Worm (Caenorhabditis elegans) whole organism, late embryonic: ENCODE results near the gene T21D12.12.

Experiments used
- C38D4.7 ChIP-seq: fragments of 200-800 bp; sonication (Bioruptor generic); optimal IDR thresholded peaks from 2 replicates; lab custom pipeline; 2018; ENCODE audit warnings: mild to moderate bottlenecking, missing genetic modification characterization, moderate library complexity, missing compliant biosample characterization
- F13H6.1 ChIP-seq: sonication (generic microtip); optimal IDR thresholded peaks from 2 replicates; lab custom pipeline; 2016; ENCODE audit warnings: missing genetic modification characterization, missing compliant biosample characterization
- K09A11.1 ChIP-seq: sonication (generic microtip); optimal IDR thresholded peaks from 2 replicates; lab custom pipeline; 2017; ENCODE audit warnings: antibody characterized with exemption, mild to moderate bottlenecking, missing genetic modification characterization, missing compliant biosample characterization; ENCODE audit not compliant: insufficient read depth
- ceh-14 ChIP-seq: sonication (generic microtip); optimal IDR thresholded peaks from 2 replicates; lab custom pipeline; 2016; ENCODE audit warnings: missing genotype, missing genetic modification characterization, missing compliant biosample characterization
- ceh-22 ChIP-seq: sonication (generic microtip); optimal IDR thresholded peaks from 2 replicates; lab custom pipeline; 2017; ENCODE audit warnings: missing biosample characterization, missing genetic modification characterization
- ceh-31 ChIP-seq: sonication (generic microtip); optimal IDR thresholded peaks from 2 replicates; lab custom pipeline; 2016; ENCODE audit warnings: missing genetic modification characterization, missing compliant biosample characterization
- ceh-34 ChIP-seq: sonication (generic microtip); optimal IDR thresholded peaks from 2 replicates; lab custom pipeline; 2016; ENCODE audit warnings: mild to moderate bottlenecking, missing genetic modification characterization, missing compliant biosample characterization
- ceh-45 ChIP-seq: fragments of 200-800 bp; sonication (Bioruptor generic); IDR thresholded peaks from 2 replicates; pipeline ENCODE4 v1.3.6; 2022; ENCODE audit warnings: missing genetic modification reagents, missing genetic modification characterization, missing compliant biosample characterization
- ceh-48 ChIP-seq: sonication (generic microtip); optimal IDR thresholded peaks from 2 replicates; lab custom pipeline; 2016; ENCODE audit warnings: missing genetic modification characterization, inconsistent platforms, missing compliant biosample characterization
- ceh-9 ChIP-seq: sonication (generic microtip); optimal IDR thresholded peaks from 2 replicates; lab custom pipeline; 2016; ENCODE audit warnings: mild to moderate bottlenecking, missing genetic modification characterization, inconsistent platforms, missing compliant biosample characterization
- che-1 ChIP-seq: sonication (generic microtip); optimal IDR thresholded peaks from 2 replicates; lab custom pipeline; 2016; ENCODE audit warnings: mild to moderate bottlenecking, missing genetic modification characterization, missing compliant biosample characterization
- elt-2 ChIP-seq: sonication (generic microtip); optimal IDR thresholded peaks from 2 replicates; lab custom pipeline; 2016; ENCODE audit warnings: missing genetic modification reagents, missing genetic modification characterization, missing compliant biosample characterization
- eyg-1 ChIP-seq: sonication (generic microtip); optimal IDR thresholded peaks from 2 replicates; lab custom pipeline; 2016; ENCODE audit warnings: missing genotype, missing genetic modification characterization, missing compliant biosample characterization
- fkh-10 ChIP-seq: fragments of 150-350 bp; optimal IDR thresholded peaks from 2 replicates; lab custom pipeline; 2014; ENCODE audit warnings: missing biosample characterization, missing genetic modification reagents, missing genetic modification characterization
- fkh-6 ChIP-seq: sonication (generic microtip); optimal IDR thresholded peaks from 2 replicates; lab custom pipeline; 2016; ENCODE audit warnings: missing genetic modification characterization, missing compliant biosample characterization
- hlh-30 ChIP-seq: sonication (generic microtip); optimal IDR thresholded peaks from 2 replicates; lab custom pipeline; 2017; ENCODE audit warnings: antibody characterized with exemption, missing genetic modification characterization, missing compliant biosample characterization; ENCODE audit not compliant: insufficient read depth
- hlh-6 ChIP-seq: sonication (generic microtip); optimal IDR thresholded peaks from 2 replicates; lab custom pipeline; 2016; ENCODE audit warnings: missing genotype, missing genetic modification characterization, missing compliant biosample characterization
- lin-11 ChIP-seq: fragments of 200-800 bp; sonication (Bioruptor generic); optimal IDR thresholded peaks from 2 replicates; lab custom pipeline; 2018; ENCODE audit warnings: mild to moderate bottlenecking, missing genetic modification characterization, missing compliant biosample characterization
- madf-2 ChIP-seq: sonication (generic microtip); optimal IDR thresholded peaks from 2 replicates; lab custom pipeline; 2017; ENCODE audit warnings: missing genetic modification characterization, missing compliant biosample characterization
- npax-4 ChIP-seq: sonication (generic microtip); optimal IDR thresholded peaks from 2 replicates; lab custom pipeline; 2016; ENCODE audit warnings: missing genetic modification characterization, missing compliant biosample characterization
- odd-2 ChIP-seq: sonication (generic microtip); optimal IDR thresholded peaks from 2 replicates; lab custom pipeline; 2017; ENCODE audit warnings: antibody characterized with exemption, mild to moderate bottlenecking, missing genetic modification characterization, missing compliant biosample characterization
- pros-1 ChIP-seq: fragments of 150-350 bp; optimal IDR thresholded peaks from 2 replicates; lab custom pipeline; 2014; ENCODE audit warnings: missing biosample characterization, missing genetic modification reagents, missing genetic modification characterization
- sdc-2 ChIP-seq: sonication (generic microtip); optimal IDR thresholded peaks from 2 replicates; lab custom pipeline; 2016; ENCODE audit warnings: missing genotype, missing genetic modification characterization, missing compliant biosample characterization
- sox-4 ChIP-seq: sonication (generic microtip); optimal IDR thresholded peaks from 2 replicates; lab custom pipeline; 2017; ENCODE audit warnings: mild to moderate bottlenecking, missing genetic modification characterization, inconsistent platforms, missing compliant biosample characterization
- tbx-7 ChIP-seq: sonication (generic microtip); optimal IDR thresholded peaks from 2 replicates; lab custom pipeline; 2016; ENCODE audit warnings: missing genotype, missing genetic modification characterization, missing compliant biosample characterization
- ttx-3 ChIP-seq: sonication (generic microtip); optimal IDR thresholded peaks from 2 replicates; lab custom pipeline; 2016; ENCODE audit warnings: missing genetic modification reagents, missing genetic modification characterization, missing compliant biosample characterization
- unc-3 ChIP-seq, 2 experiments: fragments of 200-800 bp in 1 of 2; sonication (Bioruptor generic) in 1 of 2; sonication (generic microtip) in 1 of 2; conservative IDR thresholded peaks in 1 of 2; optimal IDR thresholded peaks in 1 of 2; 2 replicates each; pipeline versions ENCODE4 v1.3.6 to Lab custom; 2016 to 2022; ENCODE audit warnings: missing compliant biosample characterization in 2 of 2, missing genetic modification characterization in 2 of 2, missing genetic modification reagents in 1 of 2
- unc-42 ChIP-seq: sonication (generic microtip); optimal IDR thresholded peaks from 2 replicates; lab custom pipeline; 2016; ENCODE audit warnings: missing genotype, missing genetic modification characterization, missing compliant biosample characterization
- unc-86 ChIP-seq: sonication (generic microtip); optimal IDR thresholded peaks from 2 replicates; lab custom pipeline; 2016; ENCODE audit warnings: missing genetic modification characterization, missing compliant biosample characterization

The T21D12.12 gene

DNA sequence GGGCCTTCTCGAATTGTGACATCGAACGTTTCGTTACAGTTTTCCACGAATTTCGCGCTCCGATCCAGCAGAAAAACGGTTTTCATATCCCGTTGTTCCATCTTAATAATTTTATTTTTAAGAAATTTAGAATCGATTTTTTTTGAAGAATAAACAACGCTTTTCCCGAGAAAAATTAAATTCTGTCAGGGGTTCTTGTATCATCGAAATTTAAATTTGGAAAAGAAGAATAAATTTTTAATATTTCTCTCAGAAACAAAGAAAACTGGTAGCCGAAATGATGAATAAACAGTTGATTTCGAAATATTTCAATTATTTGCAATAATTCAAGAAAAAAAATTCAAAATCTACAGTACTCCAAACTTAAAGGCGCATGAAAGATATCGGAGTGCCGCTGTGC is 28.9 kb upstream of the T21D12.12 start, which contains the start of gene ints-13:
Gene ints-13 (minus strand): TSS at position 101 of the 400 bp plus-strand sequence.
- TF ChIP-seq ceh-22 (tag; lab: Kevin White, UChicago): no peak
- no peak for TF ChIP-seq odd-2 (tag; lab: Kevin White, UChicago)
- TF ChIP-seq sox-4: no peak
- TF ChIP-seq unc-42 (tag; lab: Kevin White, UChicago): no peak
- no peak for TF ChIP-seq ceh-45 (GFP tag; lab: Robert Waterston, UW)

DNA sequence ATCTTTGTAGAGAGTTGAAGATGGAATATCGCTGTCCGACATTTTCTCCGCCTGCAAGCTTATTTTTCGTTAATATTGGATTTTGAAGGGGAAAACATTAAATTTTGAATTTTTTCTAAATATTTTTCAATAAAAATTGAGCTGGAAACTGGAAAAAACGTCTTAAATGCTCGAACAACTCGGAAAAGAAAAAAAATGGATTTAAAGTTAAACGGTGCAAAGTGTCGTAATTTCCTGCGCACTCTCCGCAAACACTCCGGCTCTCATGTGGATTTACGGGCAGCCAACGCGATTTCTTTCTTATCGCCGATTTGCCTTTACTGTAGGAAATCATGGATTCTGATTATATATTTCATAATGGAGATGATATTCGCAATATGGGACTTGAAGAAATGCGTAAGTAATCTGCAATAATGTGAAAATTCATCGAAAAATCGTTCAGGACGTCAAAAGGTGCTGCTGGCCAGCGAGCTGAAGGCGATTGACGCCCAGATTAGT is 25.9 kb upstream of the T21D12.12 start, which contains the start of the genes fnta-1 and cogc-8:
Gene fnta-1 (minus strand): TSS at position 51 of the 498 bp plus-strand sequence.
Gene cogc-8 (plus strand): TSS at position 195 of the 498 bp plus-strand sequence.
- TF ChIP-seq elt-2 (tag; lab: Kevin White, UChicago) (peak; percentile 42), npax-4 (tag; lab: Kevin White, UChicago) (no peak), unc-42 (tag; lab: Kevin White, UChicago) (peak; percentile 18), sdc-2 (tag; lab: Kevin White, UChicago) (no peak), lin-11 (no peak), ceh-31 (tag; lab: Kevin White, UChicago) (peak; percentile 12)

DNA sequence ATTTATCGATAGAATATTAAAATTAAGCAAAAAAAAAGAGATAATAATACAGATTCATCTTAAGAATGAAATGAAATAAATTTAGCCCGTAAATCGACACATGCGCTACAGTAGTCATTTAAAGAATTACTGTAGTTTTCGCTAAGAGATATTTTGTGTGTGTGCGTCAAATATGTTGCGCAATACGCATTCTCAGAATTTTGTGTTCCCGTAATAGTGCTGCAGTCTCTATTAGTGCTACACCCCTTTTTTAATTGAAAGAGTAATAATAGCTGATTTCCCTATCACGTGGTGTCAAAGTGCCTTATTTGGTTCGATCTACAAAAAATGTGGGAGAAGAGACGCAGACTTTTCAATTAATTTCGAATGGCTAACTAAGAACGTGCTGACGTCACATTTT is 22.0 kb upstream of the T21D12.12 start:
- TF ChIP-seq unc-86 (tag; lab: Kevin White, UChicago): no peak
- TF ChIP-seq sdc-2 (tag; lab: Kevin White, UChicago): no peak
- TF ChIP-seq fkh-6: no peak
- TF ChIP-seq pros-1 (tag; lab: Kevin White, UChicago): no peak

DNA sequence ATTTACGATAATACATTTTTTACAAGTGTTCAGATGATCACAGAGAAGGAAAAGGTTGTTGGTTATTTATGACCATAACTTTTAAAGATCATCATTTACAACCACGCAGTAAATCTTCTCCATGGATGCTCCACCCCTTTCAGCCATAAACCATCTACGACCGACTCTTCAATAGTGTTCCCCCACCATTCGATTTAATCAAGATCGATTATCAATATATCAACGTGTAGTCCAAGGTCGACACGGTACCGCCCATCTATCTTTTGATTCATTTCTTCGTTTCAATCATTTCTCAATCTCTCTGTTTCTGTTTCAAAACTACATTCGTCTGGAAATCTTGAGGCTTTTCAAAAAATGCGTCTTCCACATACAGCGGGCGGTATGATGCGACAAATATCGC is 21.4 kb upstream of the T21D12.12 start, which contains the start of gene aass-1:
Gene aass-1 (plus strand): TSS at position 301 of the 400 bp plus-strand sequence.
- no peak for TF ChIP-seq fkh-10
- no peak for TF ChIP-seq ceh-9 (tag; lab: Kevin White, UChicago)
- no peak for TF ChIP-seq ceh-14 (tag; lab: Kevin White, UChicago)
- TF ChIP-seq che-1 (tag; lab: Kevin White, UChicago): no peak
- no peak for TF ChIP-seq K09A11.1 (tag; lab: Kevin White, UChicago)
- TF ChIP-seq tbx-7 (tag; lab: Kevin White, UChicago): no peak
- no peak for TF ChIP-seq eyg-1 (tag; lab: Kevin White, UChicago)
- TF ChIP-seq F13H6.1 (tag; lab: Kevin White, UChicago): no peak
- TF ChIP-seq ceh-34 (tag; lab: Kevin White, UChicago): no peak
- TF ChIP-seq ceh-31 (tag; lab: Kevin White, UChicago): no peak

DNA sequence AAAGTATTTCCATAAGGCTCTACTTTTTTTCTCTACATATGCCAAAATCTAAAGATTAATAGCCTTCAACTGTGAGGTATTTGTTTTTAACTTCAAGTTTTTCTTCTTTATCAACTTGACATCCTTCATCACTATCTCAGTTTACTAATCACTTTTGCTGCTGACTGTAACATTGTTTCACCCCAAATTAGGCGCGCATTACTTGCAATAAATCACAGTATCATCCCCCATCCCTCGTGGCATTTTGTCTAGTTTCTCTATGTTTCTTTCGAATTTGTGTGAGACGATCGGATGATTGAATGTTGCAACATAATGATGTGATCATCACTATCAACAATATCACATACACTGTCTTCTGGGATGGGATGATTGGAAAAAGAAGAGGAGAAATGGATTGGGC is 18.8 kb upstream of the T21D12.12 start:
- TF ChIP-seq hlh-30 (tag; lab: Kevin White, UChicago) (peak; percentile 14), hlh-6 (tag; lab: Kevin White, UChicago) (no peak)

DNA sequence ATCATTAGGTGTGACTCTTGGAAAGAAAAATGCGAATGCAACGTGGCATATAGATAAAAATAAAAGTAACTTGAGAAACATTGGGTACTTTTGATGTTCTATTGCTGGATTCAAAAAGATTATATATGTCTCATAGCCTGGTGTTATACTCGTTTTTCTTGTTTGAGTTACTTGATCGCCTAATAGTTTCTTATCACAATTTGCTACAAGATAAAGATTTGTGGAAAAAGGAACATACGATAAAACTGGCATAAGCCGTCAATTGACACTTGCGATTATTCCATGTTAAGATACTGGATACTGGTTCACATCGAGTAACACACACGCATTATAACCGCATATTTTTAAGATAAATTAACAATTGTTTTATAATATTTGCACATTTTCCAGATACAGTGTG is 13.8 kb upstream of the T21D12.12 start, which contains the start of gene grl-19:
Gene grl-19 (minus strand): TSS at position 101 of the 400 bp plus-strand sequence.
- TF ChIP-seq madf-2 (tag; lab: Kevin White, UChicago) (no peak), unc-86 (tag; lab: Kevin White, UChicago) (no peak), ceh-48 (tag; lab: Kevin White, UChicago) (no peak), ttx-3 (tag; lab: Kevin White, UChicago) (no peak), hlh-30 (tag; lab: Kevin White, UChicago) (no peak), fkh-10 (no peak), C38D4.7 (GFP tag; lab: Kevin White, UChicago) (no peak), unc-3 (GFP tag; conservative IDR thresholded peaks at IDR 0.05; lab: Robert Waterston, UW) (no peak), unc-3 (tag; optimal IDR thresholded peaks at IDR 0.05; lab: Kevin White, UChicago) (no peak)
